Worm (Caenorhabditis elegans) whole organism, young adult: ENCODE measurements around the gene nhr-273.

Source experiments
- B0336.3 ChIP-seq: fragments of 200-800 bp; sonication (Bioruptor generic); IDR thresholded peaks from 2 replicates; pipeline ENCODE4 v1.3.6; 2022; ENCODE audit warnings: missing genetic modification characterization, missing compliant biosample characterization
- T26A5.8 ChIP-seq: sonication (generic microtip); optimal IDR thresholded peaks from 2 replicates; lab custom pipeline; 2016; ENCODE audit warnings: missing genetic modification characterization, missing compliant biosample characterization
- ama-1 ChIP-seq, 3 experiments: fragments of 150-350 bp in 1 of 3; sonication (generic microtip) in 2 of 3; optimal IDR thresholded peaks; 2 replicates each; lab custom pipeline; 2014 to 2018; ENCODE audit warnings: missing biosample characterization in 2 of 3, missing genetic modification characterization in 2 of 3, missing genetic modification reagents in 2 of 3
- ceh-100 ChIP-seq: fragments of 200-800 bp; sonication (Bioruptor generic); IDR thresholded peaks from 2 replicates; pipeline ENCODE4 v1.3.6; 2022; ENCODE audit warnings: missing genetic modification reagents, missing genetic modification characterization, missing compliant biosample characterization
- dpl-1 ChIP-seq: fragments of 150-350 bp; optimal IDR thresholded peaks from 2 replicates; lab custom pipeline; 2014; ENCODE audit warnings: missing biosample characterization, missing genetic modification reagents, missing genetic modification characterization
- let-607 ChIP-seq, 2 experiments: fragments of 200-800 bp in 1 of 2; sonication (Bioruptor generic) in 1 of 2; sonication (generic microtip) in 1 of 2; optimal IDR thresholded peaks; 2 replicates each; lab custom pipeline; 2016 to 2018; ENCODE audit warnings: mild to moderate bottlenecking in 2 of 2, missing compliant biosample characterization in 2 of 2, missing genetic modification characterization in 2 of 2, moderate library complexity in 2 of 2, missing genotype in 1 of 2
- mxl-1 ChIP-seq: sonication (generic microtip); optimal IDR thresholded peaks from 2 replicates; lab custom pipeline; 2016; ENCODE audit warnings: missing genetic modification characterization, missing compliant biosample characterization
- nfya-1 ChIP-seq: sonication (generic microtip); optimal IDR thresholded peaks from 2 replicates; lab custom pipeline; 2017; ENCODE audit warnings: antibody characterized with exemption, missing compliant biosample characterization, missing genetic modification characterization, borderline replicate concordance; ENCODE audit not compliant: insufficient read depth
- nhr-80 ChIP-seq: sonication (generic microtip); optimal IDR thresholded peaks from 2 replicates; lab custom pipeline; 2016; ENCODE audit warnings: missing genetic modification characterization, missing compliant biosample characterization

- no peak for TF ChIP-seq nfya-1 (tag; lab: Kevin White, UChicago)
- no peak for TF ChIP-seq mxl-1 (tag; lab: Kevin White, UChicago)
- TF ChIP-seq ceh-100 = no peak
- TF ChIP-seq B0336.3 (GFP tag; lab: Robert Waterston, UW) = no peak
- no peak for TF ChIP-seq T26A5.8 (tag; lab: Kevin White, UChicago)
- TF ChIP-seq nhr-80 = no peak
- no peak for TF ChIP-seq ama-1 (optimal IDR thresholded peaks at IDR 0.05; lab: Kevin White, UChicago)
- no peak for TF ChIP-seq ama-1 (GFP tag; optimal IDR thresholded peaks at IDR 0.05; lab: Kevin White, UChicago)
- no peak for TF ChIP-seq dpl-1
- TF ChIP-seq let-607 (tag; optimal IDR thresholded peaks at IDR 0.05; lab: Kevin White, UChicago) = no peak
Observed at ce11 chrII:4438601-4439000, 3.5 kb downstream of the nhr-273 start, which contains the start of gene nhr-16.
